Worm (Caenorhabditis elegans) whole organism, young adult: ENCODE measurements around the gene spe-45.

ENCODE experiments used
- B0261.1 ChIP-seq: sonication (generic microtip); optimal IDR thresholded peaks from 2 replicates; lab custom pipeline; 2016; ENCODE audit warnings: mild to moderate bottlenecking, missing genetic modification characterization, moderate library complexity, missing compliant biosample characterization
- C06A6.2 ChIP-seq: fragments of 200-800 bp; sonication (Bioruptor generic); conservative IDR thresholded peaks from 2 replicates; pipeline ENCODE4 v1.3.6; 2022; ENCODE audit warnings: missing genetic modification characterization, missing compliant biosample characterization
- D2030.7 ChIP-seq: fragments of 200-800 bp; sonication (Bioruptor generic); IDR thresholded peaks from 2 replicates; pipeline ENCODE4 v1.3.6; 2022; ENCODE audit warnings: missing genetic modification reagents, missing genetic modification characterization, missing compliant biosample characterization
- F10E7.11 ChIP-seq: sonication (generic microtip); optimal IDR thresholded peaks from 2 replicates; lab custom pipeline; 2017; ENCODE audit warnings: mild to moderate bottlenecking, missing genetic modification characterization, moderate library complexity, missing compliant biosample characterization
- F22D6.2 ChIP-seq: sonication (generic microtip); optimal IDR thresholded peaks from 2 replicates; lab custom pipeline; 2016; ENCODE audit warnings: mild to moderate bottlenecking, missing genetic modification characterization, missing compliant biosample characterization
- F33H1.4 ChIP-seq: fragments of 200-800 bp; sonication (Bioruptor generic); IDR thresholded peaks from 2 replicates; pipeline ENCODE4 v1.3.6; 2022; ENCODE audit warnings: missing genetic modification reagents, missing genetic modification characterization, missing compliant biosample characterization
- F49E8.2 ChIP-seq: sonication (generic microtip); optimal IDR thresholded peaks from 3 replicates; lab custom pipeline; 2017; ENCODE audit warnings: missing genetic modification characterization, mild to moderate bottlenecking, missing compliant biosample characterization, antibody characterized with exemption, moderate library complexity; ENCODE audit not compliant: insufficient read depth
- F57A8.1 ChIP-seq: fragments of 200-800 bp; sonication (Bioruptor generic); optimal IDR thresholded peaks from 2 replicates; lab custom pipeline; 2018; ENCODE audit warnings: mild to moderate bottlenecking, missing genetic modification characterization, moderate library complexity, missing compliant biosample characterization
- K11D2.4 ChIP-seq: fragments of 200-800 bp; sonication (Bioruptor generic); IDR thresholded peaks from 2 replicates; pipeline ENCODE4 v1.3.6; 2022; ENCODE audit warnings: missing genetic modification reagents, missing genetic modification characterization, missing compliant biosample characterization
- Y67H2A.10 ChIP-seq: fragments of 200-800 bp; sonication (Bioruptor generic); conservative IDR thresholded peaks from 2 replicates; pipeline ENCODE4 v1.3.6; 2022; ENCODE audit warnings: missing genetic modification reagents, missing genetic modification characterization, missing compliant biosample characterization
- Y95B8A.8 ChIP-seq: fragments of 200-800 bp; sonication (Bioruptor generic); IDR thresholded peaks from 2 replicates; pipeline ENCODE4 v1.3.6; 2022; ENCODE audit warnings: missing genetic modification reagents, missing genetic modification characterization, missing compliant biosample characterization
- ZK185.1 ChIP-seq: sonication (generic microtip); optimal IDR thresholded peaks from 2 replicates; lab custom pipeline; 2016; ENCODE audit warnings: mild to moderate bottlenecking, missing genetic modification characterization, missing compliant biosample characterization; ENCODE audit not compliant: poor library complexity, severe bottlenecking
- aptf-3 ChIP-seq: fragments of 200-800 bp; sonication (Bioruptor generic); IDR thresholded peaks from 2 replicates; pipeline ENCODE4 v1.3.6; 2022; ENCODE audit warnings: missing genetic modification characterization, missing compliant biosample characterization
- atf-7 ChIP-seq: sonication (generic microtip); optimal IDR thresholded peaks from 2 replicates; lab custom pipeline; 2017; ENCODE audit warnings: mild to moderate bottlenecking, missing genetic modification characterization, missing compliant biosample characterization
- attf-5 ChIP-seq: fragments of 200-800 bp; sonication (Bioruptor generic); optimal IDR thresholded peaks from 2 replicates; lab custom pipeline; 2018; ENCODE audit warnings: mild to moderate bottlenecking, missing genetic modification characterization, missing compliant biosample characterization
- attf-6 ChIP-seq: fragments of 200-800 bp; sonication (Bioruptor generic); IDR thresholded peaks from 2 replicates; pipeline ENCODE4 v1.3.6; 2022; ENCODE audit warnings: missing genetic modification reagents, missing genetic modification characterization, missing compliant biosample characterization
- cebp-1 ChIP-seq, 2 experiments: fragments of 200-800 bp in 1 of 2; sonication (Bioruptor generic) in 1 of 2; sonication (generic microtip) in 1 of 2; IDR thresholded peaks in 1 of 2; optimal IDR thresholded peaks in 1 of 2; 2 replicates each; pipeline versions ENCODE4 v1.3.6 to Lab custom; 2017 to 2022; ENCODE audit warnings: missing compliant biosample characterization in 2 of 2, missing genetic modification characterization in 2 of 2, mild to moderate bottlenecking in 1 of 2, missing genetic modification reagents in 1 of 2, moderate library complexity in 1 of 2
- cebp-2 ChIP-seq: fragments of 200-800 bp; sonication (Bioruptor generic); IDR thresholded peaks from 2 replicates; pipeline ENCODE4 v1.3.6; 2022; ENCODE audit warnings: missing genetic modification characterization, missing compliant biosample characterization
- ceh-91 ChIP-seq: fragments of 200-800 bp; sonication (Bioruptor generic); IDR thresholded peaks from 2 replicates; pipeline ENCODE4 v1.3.6; 2022; ENCODE audit warnings: missing genetic modification reagents, missing genetic modification characterization, missing compliant biosample characterization
- chd-7 ChIP-seq: sonication (generic microtip); optimal IDR thresholded peaks from 2 replicates; lab custom pipeline; 2016; ENCODE audit warnings: mild to moderate bottlenecking, missing genetic modification characterization, moderate library complexity, missing compliant biosample characterization
- die-1 ChIP-seq: sonication (generic microtip); optimal IDR thresholded peaks from 2 replicates; lab custom pipeline; 2016; ENCODE audit warnings: missing genotype, mild to moderate bottlenecking, missing genetic modification characterization, missing compliant biosample characterization
- dox-1 ChIP-seq: fragments of 200-800 bp; sonication (Bioruptor generic); IDR thresholded peaks from 2 replicates; pipeline ENCODE4 v1.3.6; 2022; ENCODE audit warnings: missing genetic modification reagents, missing genetic modification characterization, missing compliant biosample characterization
- dpl-1 ChIP-seq: fragments of 150-350 bp; optimal IDR thresholded peaks from 2 replicates; lab custom pipeline; 2014; ENCODE audit warnings: missing biosample characterization, missing genetic modification reagents, missing genetic modification characterization
- efl-1 ChIP-seq: fragments of 150-350 bp; optimal IDR thresholded peaks from 2 replicates; lab custom pipeline; 2014; ENCODE audit warnings: missing biosample characterization, missing genetic modification reagents, missing genetic modification characterization
- egl-18 ChIP-seq: fragments of 200-800 bp; sonication (Bioruptor generic); IDR thresholded peaks from 2 replicates; pipeline ENCODE4 v1.3.6; 2022; ENCODE audit warnings: missing genetic modification reagents, missing genetic modification characterization, missing compliant biosample characterization
- ekl-4 ChIP-seq: fragments of 200-800 bp; sonication (Bioruptor generic); IDR thresholded peaks from 2 replicates; pipeline ENCODE4 v1.3.6; 2022; ENCODE audit warnings: missing genetic modification reagents, missing genetic modification characterization, missing compliant biosample characterization
- gei-17 ChIP-seq: fragments of 200-800 bp; sonication (Bioruptor generic); optimal IDR thresholded peaks from 2 replicates; lab custom pipeline; 2018; ENCODE audit warnings: mild to moderate bottlenecking, missing genetic modification characterization, missing compliant biosample characterization
- him-1 ChIP-seq: sonication (generic microtip); optimal IDR thresholded peaks from 2 replicates; lab custom pipeline; 2016; ENCODE audit warnings: missing genotype, missing genetic modification reagents, missing genetic modification characterization, missing compliant biosample characterization
- hmg-1.2 ChIP-seq: fragments of 200-800 bp; sonication (Bioruptor generic); IDR thresholded peaks from 2 replicates; pipeline ENCODE4 v1.3.6; 2022; ENCODE audit warnings: missing genetic modification reagents, missing genetic modification characterization, missing compliant biosample characterization
- hsf-1 ChIP-seq: fragments of 200-800 bp; sonication (Bioruptor generic); IDR thresholded peaks from 2 replicates; pipeline ENCODE4 v1.3.6; 2022; ENCODE audit warnings: missing genetic modification reagents, missing genetic modification characterization, missing compliant biosample characterization
- lag-1 ChIP-seq: fragments of 200-800 bp; sonication (Bioruptor generic); IDR thresholded peaks from 2 replicates; pipeline ENCODE4 v1.3.6; 2022; ENCODE audit warnings: missing genetic modification reagents, missing genetic modification characterization, missing compliant biosample characterization
- let-526 ChIP-seq: fragments of 200-800 bp; sonication (Bioruptor generic); IDR thresholded peaks from 2 replicates; pipeline ENCODE4 v1.3.6; 2022; ENCODE audit warnings: missing genetic modification reagents, missing genetic modification characterization, missing compliant biosample characterization
- let-607 ChIP-seq, 2 experiments: fragments of 200-800 bp in 1 of 2; sonication (Bioruptor generic) in 1 of 2; sonication (generic microtip) in 1 of 2; optimal IDR thresholded peaks; 2 replicates each; lab custom pipeline; 2016 to 2018; ENCODE audit warnings: mild to moderate bottlenecking in 2 of 2, missing compliant biosample characterization in 2 of 2, missing genetic modification characterization in 2 of 2, moderate library complexity in 2 of 2, missing genotype in 1 of 2
- lin-26 ChIP-seq: fragments of 200-800 bp; sonication (Bioruptor generic); IDR thresholded peaks from 2 replicates; pipeline ENCODE4 v1.3.6; 2022; ENCODE audit warnings: missing genetic modification reagents, missing genetic modification characterization, missing compliant biosample characterization
- lin-54 ChIP-seq: fragments of 200-800 bp; sonication (Bioruptor generic); optimal IDR thresholded peaks from 2 replicates; lab custom pipeline; 2018; ENCODE audit warnings: mild to moderate bottlenecking, missing genetic modification characterization, missing compliant biosample characterization
- lir-1 ChIP-seq: fragments of 200-800 bp; sonication (Bioruptor generic); conservative IDR thresholded peaks from 2 replicates; pipeline ENCODE4 v1.3.6; 2022; ENCODE audit warnings: missing genetic modification reagents, missing genetic modification characterization, missing compliant biosample characterization
- lsl-1 ChIP-seq: fragments of 200-800 bp; sonication (Bioruptor generic); optimal IDR thresholded peaks from 2 replicates; lab custom pipeline; 2018; ENCODE audit warnings: mild to moderate bottlenecking, missing genetic modification characterization, moderate library complexity, missing compliant biosample characterization
- madf-6 ChIP-seq: fragments of 200-800 bp; sonication (Bioruptor generic); IDR thresholded peaks from 2 replicates; pipeline ENCODE4 v1.3.6; 2022; ENCODE audit warnings: missing genetic modification reagents, missing genetic modification characterization, missing compliant biosample characterization
- madf-8 ChIP-seq: fragments of 200-800 bp; sonication (Bioruptor generic); conservative IDR thresholded peaks from 2 replicates; pipeline ENCODE4 v1.3.6; 2022; ENCODE audit warnings: missing genetic modification reagents, missing genetic modification characterization, missing compliant biosample characterization
- nfyb-1 ChIP-seq: fragments of 200-800 bp; sonication (Bioruptor generic); IDR thresholded peaks from 2 replicates; pipeline ENCODE4 v1.3.6; 2022; ENCODE audit warnings: missing genetic modification reagents, missing genetic modification characterization, missing compliant biosample characterization
- rpc-1 ChIP-seq, 2 experiments: fragments of 150-350 bp in 1 of 2; sonication (generic microtip) in 1 of 2; optimal IDR thresholded peaks; 2 replicates each; lab custom pipeline; 2014 to 2018; ENCODE audit warnings: missing biosample characterization in 1 of 2, missing genetic modification characterization in 1 of 2, missing genetic modification reagents in 1 of 2, missing genotype in 1 of 2
- snpc-1.1 ChIP-seq: sonication (generic microtip); optimal IDR thresholded peaks from 2 replicates; lab custom pipeline; 2017; ENCODE audit warnings: missing genetic modification characterization, mild to moderate bottlenecking, missing compliant biosample characterization, antibody characterized with exemption, moderate library complexity, missing genotype, missing genetic modification reagents; ENCODE audit not compliant: insufficient read depth
- snpc-1.3 ChIP-seq: sonication (generic microtip); optimal IDR thresholded peaks from 2 replicates; lab custom pipeline; 2017; ENCODE audit warnings: missing genetic modification characterization, mild to moderate bottlenecking, missing compliant biosample characterization, antibody characterized with exemption, moderate library complexity, missing genotype, missing genetic modification reagents; ENCODE audit not compliant: insufficient read depth
- snpc-3.4 ChIP-seq: sonication (generic microtip); optimal IDR thresholded peaks from 2 replicates; lab custom pipeline; 2017; ENCODE audit warnings: missing genetic modification characterization, mild to moderate bottlenecking, missing compliant biosample characterization, antibody characterized with exemption, moderate library complexity, missing genotype, missing genetic modification reagents
- tbp1 ChIP-seq: fragments of 200-800 bp; sonication (Bioruptor generic); optimal IDR thresholded peaks from 2 replicates; lab custom pipeline; 2018; ENCODE audit warnings: mild to moderate bottlenecking, missing genetic modification characterization, missing compliant biosample characterization
- ztf-26 ChIP-seq: sonication (generic microtip); optimal IDR thresholded peaks from 2 replicates; lab custom pipeline; 2017; ENCODE audit warnings: missing genetic modification characterization, missing compliant biosample characterization
- ztf-3 ChIP-seq: fragments of 200-800 bp; sonication (Bioruptor generic); optimal IDR thresholded peaks from 2 replicates; lab custom pipeline; 2018; ENCODE audit warnings: mild to moderate bottlenecking, missing genetic modification characterization, missing compliant biosample characterization

The spe-45 gene

DNA sequence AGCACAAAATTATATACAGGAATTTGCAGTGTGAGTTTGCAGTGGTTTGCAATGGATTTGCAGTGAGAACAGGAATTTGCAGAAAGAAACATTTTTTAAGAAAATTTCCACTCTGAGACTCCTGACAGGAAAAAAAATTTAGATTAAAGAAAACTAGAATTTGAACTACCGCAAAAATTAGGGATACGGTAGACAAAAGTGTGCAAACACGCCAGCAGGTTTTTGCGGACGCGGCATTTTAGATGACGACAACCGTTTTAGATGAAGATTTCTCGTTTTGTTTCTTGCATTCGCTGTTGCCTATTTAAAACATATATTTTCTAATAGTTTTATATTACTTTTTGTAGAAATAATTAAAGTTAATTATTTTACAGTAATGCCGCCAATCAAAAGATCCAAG lies 18.0 kb downstream of the spe-45 start, which contains the start of gene wdr-46 (continued):
- peak; percentile 97 for TF ChIP-seq lin-54 (GFP tag; lab: Kevin White, UChicago)
- peak; percentile 67 for TF ChIP-seq attf-5 (GFP tag; lab: Kevin White, UChicago)
- TF ChIP-seq F22D6.2 (tag; lab: Kevin White, UChicago): no peak
- TF ChIP-seq snpc-1.3: no peak
- TF ChIP-seq ekl-4 (GFP tag; lab: Robert Waterston, UW): peak; percentile 75
- TF ChIP-seq let-607 (tag; optimal IDR thresholded peaks at IDR 0.05; lab: Kevin White, UChicago): no peak
- no peak for TF ChIP-seq lir-1 (GFP tag; lab: Robert Waterston, UW)
- TF ChIP-seq madf-8 (GFP tag; lab: Robert Waterston, UW): peak; percentile 30; the same call in 1 of the 2 replicates
- TF ChIP-seq F33H1.4 (GFP tag; lab: Robert Waterston, UW): peak; percentile 61
- peak; percentile 84 for TF ChIP-seq efl-1 (GFP tag; lab: Kevin White, UChicago)
- TF ChIP-seq gei-17 (GFP tag; lab: Kevin White, UChicago): peak; percentile 20
- TF ChIP-seq Y95B8A.8 (GFP tag; lab: Robert Waterston, UW): no peak
- TF ChIP-seq B0261.1 (tag; lab: Kevin White, UChicago): no peak
- TF ChIP-seq cebp-2 (GFP tag; lab: Robert Waterston, UW): no peak
- TF ChIP-seq him-1 (tag; lab: Kevin White, UChicago): peak; percentile 60
- peak; percentile 81 for TF ChIP-seq madf-6 (GFP tag; lab: Robert Waterston, UW)
- TF ChIP-seq Y67H2A.10 (GFP tag; lab: Robert Waterston, UW): no peak
- peak; percentile 49 for TF ChIP-seq F49E8.2 (tag; lab: Kevin White, UChicago)
- TF ChIP-seq dpl-1 (GFP tag; lab: Kevin White, UChicago): peak; percentile 84
- peak; percentile 61 for TF ChIP-seq tbp1
- no peak for TF ChIP-seq cebp-1 (GFP tag; IDR thresholded peaks at IDR 0.05; lab: Robert Waterston, UW)
- TF ChIP-seq cebp-1 (tag; optimal IDR thresholded peaks at IDR 0.05; lab: Kevin White, UChicago): no peak
- TF ChIP-seq K11D2.4 (GFP tag; lab: Robert Waterston, UW): peak; percentile 42; the same call in 1 of the 2 replicates
- TF ChIP-seq lsl-1 (GFP tag; lab: Kevin White, UChicago): peak; percentile 86
- TF ChIP-seq F57A8.1 (GFP tag; lab: Kevin White, UChicago): no peak
- no peak for TF ChIP-seq ceh-91 (GFP tag; lab: Robert Waterston, UW)
- peak; percentile 42 for TF ChIP-seq ZK185.1 (tag; lab: Kevin White, UChicago)
- TF ChIP-seq lin-26: no peak
- no peak for TF ChIP-seq die-1 (tag; lab: Kevin White, UChicago)
- TF ChIP-seq aptf-3 (GFP tag; lab: Robert Waterston, UW): no peak
- TF ChIP-seq hmg-1.2 (GFP tag; lab: Robert Waterston, UW): peak; percentile 45
- TF ChIP-seq attf-6: peak; percentile 61; the same call in 1 of the 2 replicates
- no peak for TF ChIP-seq rpc-1 (optimal IDR thresholded peaks at IDR 0.05; lab: Kevin White, UChicago)
- TF ChIP-seq rpc-1 (tag; optimal IDR thresholded peaks at IDR 0.05; lab: Kevin White, UChicago): no peak
- TF ChIP-seq ztf-3 (GFP tag; lab: Kevin White, UChicago): no peak
- TF ChIP-seq nfyb-1: peak; percentile 76
- 0 out of 2 replicates have a peak, but pooled peaks have one; percentile 26 for TF ChIP-seq D2030.7 (GFP tag; lab: Robert Waterston, UW)
- TF ChIP-seq hsf-1: no peak
- TF ChIP-seq ztf-26 (tag; lab: Kevin White, UChicago): peak; percentile 17
- no peak for TF ChIP-seq snpc-1.1 (tag; lab: Kevin White, UChicago)
- TF ChIP-seq dox-1 (GFP tag; lab: Robert Waterston, UW): peak; percentile 18; the same call in 1 of the 2 replicates
- TF ChIP-seq chd-7 (tag; lab: Kevin White, UChicago): peak; percentile 2
- TF ChIP-seq atf-7 (tag; lab: Kevin White, UChicago): no peak
- TF ChIP-seq snpc-3.4: no peak
- TF ChIP-seq F10E7.11 (tag; lab: Kevin White, UChicago): no peak
- TF ChIP-seq egl-18: no peak
- no peak for TF ChIP-seq let-526 (GFP tag; lab: Robert Waterston, UW)
- no peak for TF ChIP-seq lag-1 (GFP tag; lab: Robert Waterston, UW)
- TF ChIP-seq C06A6.2 (GFP tag; lab: Robert Waterston, UW): 0 out of 2 replicates have a peak, but pooled peaks have one; percentile 29
